Fruit fly (Drosophila melanogaster) whole organism, embryonic: ENCODE measurements around the gene CG15011.

ENCODE experiments used
- BEAF-32 ChIP-seq: fragments of 200-800 bp; sonication (Bioruptor generic); optimal IDR thresholded peaks from 3 replicates; lab custom pipeline; 2017; ENCODE audit warnings: missing biosample characterization, missing genetic modification characterization, mild to moderate bottlenecking, moderate library complexity, missing genetic modification reagents
- CG10267 ChIP-seq: fragments of 200-800 bp; sonication (Bioruptor generic); optimal IDR thresholded peaks from 2 replicates; lab custom pipeline; 2018; ENCODE audit warnings: missing biosample characterization, mild to moderate bottlenecking, missing genetic modification characterization, moderate library complexity
- CG10462 ChIP-seq: fragments of 200-800 bp; sonication (Bioruptor generic); optimal IDR thresholded peaks from 2 replicates; lab custom pipeline; 2016; ENCODE audit warnings: missing biosample characterization, missing genetic modification characterization
- CG11696 ChIP-seq: fragments of 200-800 bp; sonication (Bioruptor generic); IDR thresholded peaks from 2 replicates; pipeline ENCODE4 v1.3.6; 2022; ENCODE audit warnings: missing biosample characterization, missing genetic modification characterization
- CG12769 ChIP-seq: fragments of 200-800 bp; sonication (Bioruptor generic); optimal IDR thresholded peaks from 2 replicates; lab custom pipeline; 2019; ENCODE audit warnings: missing biosample characterization, mild to moderate bottlenecking, missing genetic modification characterization, moderate library complexity
- CG13287 ChIP-seq: fragments of 200-800 bp; sonication (Bioruptor generic); IDR thresholded peaks from 2 replicates; pipeline ENCODE4 v1.3.6; 2022; ENCODE audit warnings: missing biosample characterization, missing genetic modification characterization; ENCODE audit not compliant: partially characterized antibody
- CG13624 ChIP-seq: fragments of 200-800 bp; sonication (Bioruptor generic); optimal IDR thresholded peaks from 2 replicates; lab custom pipeline; 2016; ENCODE audit warnings: missing biosample characterization, missing genetic modification characterization
- CG2678 ChIP-seq: fragments of 200-800 bp; sonication (Bioruptor generic); optimal IDR thresholded peaks from 3 replicates; lab custom pipeline; 2019; ENCODE audit warnings: missing biosample characterization, mild to moderate bottlenecking, missing genetic modification characterization, moderate library complexity
- CG2875 ChIP-seq: fragments of 200-800 bp; sonication (Bioruptor generic); optimal IDR thresholded peaks from 2 replicates; lab custom pipeline; 2017; ENCODE audit warnings: missing biosample characterization, mild to moderate bottlenecking, missing genetic modification characterization, missing genetic modification reagents
- CG30431 ChIP-seq: fragments of 200-800 bp; sonication (Bioruptor generic); optimal IDR thresholded peaks from 2 replicates; lab custom pipeline; 2017; ENCODE audit warnings: missing biosample characterization, missing genetic modification characterization
- CG31224 ChIP-seq: fragments of 200-800 bp; sonication (Bioruptor generic); IDR thresholded peaks from 2 replicates; pipeline ENCODE4 v1.3.6; 2022; ENCODE audit warnings: missing biosample characterization, missing genetic modification characterization
- CG32767 ChIP-seq: fragments of 200-800 bp; sonication (Bioruptor generic); IDR thresholded peaks from 2 replicates; pipeline ENCODE4 v1.3.6; 2022; ENCODE audit warnings: missing biosample characterization, missing genetic modification characterization
- CG6272 ChIP-seq: fragments of 200-800 bp; sonication (Bioruptor generic); IDR thresholded peaks from 2 replicates; pipeline ENCODE4 v1.3.6; 2022; ENCODE audit warnings: missing biosample characterization, missing genetic modification characterization
- CG7745 ChIP-seq: fragments of 200-800 bp; sonication (Bioruptor generic); optimal IDR thresholded peaks from 2 replicates; lab custom pipeline; 2018; ENCODE audit warnings: missing biosample characterization, mild to moderate bottlenecking, missing genetic modification characterization, moderate library complexity
- CG8924 ChIP-seq: fragments of 200-800 bp; optimal IDR thresholded peaks from 3 replicates; lab custom pipeline; 2019; ENCODE audit warnings: missing biosample characterization, mild to moderate bottlenecking, missing genetic modification characterization, moderate library complexity
- CG8944 ChIP-seq: fragments of 200-800 bp; sonication (Bioruptor generic); optimal IDR thresholded peaks from 3 replicates; lab custom pipeline; 2016; ENCODE audit warnings: missing biosample characterization, missing genetic modification characterization
- Chrac-16 ChIP-seq: fragments of 200-800 bp; sonication (Bioruptor generic); optimal IDR thresholded peaks from 3 replicates; lab custom pipeline; 2016; ENCODE audit warnings: missing biosample characterization, missing genetic modification characterization
- D19B ChIP-seq: fragments of 200-800 bp; sonication (Bioruptor generic); optimal IDR thresholded peaks from 2 replicates; lab custom pipeline; 2017; ENCODE audit warnings: missing biosample characterization, mild to moderate bottlenecking, missing genetic modification characterization
- Dip2 ChIP-seq: fragments of 200-800 bp; sonication (Bioruptor generic); IDR thresholded peaks from 2 replicates; pipeline ENCODE4 v1.3.6; 2022; ENCODE audit warnings: missing biosample characterization, missing genetic modification characterization
- Ets65A ChIP-seq: fragments of 200-800 bp; sonication (Bioruptor generic); peaks from one replicate; lab custom pipeline; 2016; ENCODE audit warnings: missing biosample characterization, missing genetic modification characterization
- Ets97D ChIP-seq: fragments of 200-800 bp; sonication (Bioruptor generic); optimal IDR thresholded peaks from 3 replicates; lab custom pipeline; 2016; ENCODE audit warnings: missing biosample characterization, missing genetic modification characterization
- HLH4C ChIP-seq: fragments of 200-800 bp; sonication (Bioruptor generic); IDR thresholded peaks from 3 replicates; pipeline ENCODE4 v1.3.6; 2022; ENCODE audit warnings: missing biosample characterization, missing genetic modification characterization; ENCODE audit not compliant: partially characterized antibody
- Hr39 ChIP-seq: fragments of >200 bp; optimal IDR thresholded peaks from 2 replicates; lab custom pipeline; 2017
- Max ChIP-seq: fragments of 200-800 bp; sonication (Bioruptor generic); optimal IDR thresholded peaks from 2 replicates; lab custom pipeline; 2016; ENCODE audit warnings: missing biosample characterization, mild to moderate bottlenecking, missing genetic modification characterization
- Oli ChIP-seq: fragments of 200-800 bp; sonication (Bioruptor generic); optimal IDR thresholded peaks from 2 replicates; lab custom pipeline; 2018; ENCODE audit warnings: missing biosample characterization, mild to moderate bottlenecking, missing genetic modification characterization, moderate library complexity
- Opbp ChIP-seq: fragments of 200-800 bp; sonication (Bioruptor generic); IDR thresholded peaks from 3 replicates; pipeline ENCODE4 v1.3.6; 2022; ENCODE audit warnings: missing biosample characterization, missing genetic modification characterization; ENCODE audit not compliant: partially characterized antibody
- Taf1 ChIP-seq: fragments of 200-800 bp; sonication (Bioruptor generic); IDR thresholded peaks from 2 replicates; pipeline ENCODE4 v1.3.6; 2022; ENCODE audit warnings: missing biosample characterization, missing genetic modification characterization
- Tbp ChIP-seq: fragments of >200 bp; optimal IDR thresholded peaks from 2 replicates; lab custom pipeline; 2018; ENCODE audit warnings: missing biosample characterization, missing genetic modification characterization
- cato ChIP-seq: fragments of 200-800 bp; sonication (Bioruptor generic); optimal IDR thresholded peaks from 2 replicates; lab custom pipeline; 2016; ENCODE audit warnings: missing biosample characterization, missing genetic modification characterization, borderline replicate concordance
- disco-r ChIP-seq: fragments of 200-800 bp; sonication (Bioruptor generic); optimal IDR thresholded peaks from 2 replicates; lab custom pipeline; 2016; ENCODE audit warnings: missing biosample characterization, missing genetic modification characterization
- dmrt99B ChIP-seq: fragments of 200-800 bp; sonication (Bioruptor generic); optimal IDR thresholded peaks from 2 replicates; lab custom pipeline; 2018; ENCODE audit warnings: missing biosample characterization, mild to moderate bottlenecking, missing genetic modification characterization, moderate library complexity
- ftz-f1 ChIP-seq: fragments of 200-800 bp; sonication (Bioruptor generic); optimal IDR thresholded peaks from 2 replicates; lab custom pipeline; 2016; ENCODE audit warnings: missing biosample characterization, missing genetic modification characterization
- gem ChIP-seq: fragments of 200-800 bp; sonication (Bioruptor generic); optimal IDR thresholded peaks from 2 replicates; lab custom pipeline; 2019; ENCODE audit warnings: missing biosample characterization, mild to moderate bottlenecking, missing genetic modification characterization, moderate library complexity
- gro ChIP-seq: fragments of 200-800 bp; sonication (Bioruptor generic); optimal IDR thresholded peaks from 2 replicates; lab custom pipeline; 2016; ENCODE audit warnings: missing biosample characterization, missing genetic modification characterization
- hb ChIP-seq: fragments of 200-800 bp; sonication (Bioruptor generic); IDR thresholded peaks from 3 replicates; pipeline ENCODE4 v1.3.6; 2022; ENCODE audit warnings: missing biosample characterization, missing genetic modification characterization; ENCODE audit not compliant: partially characterized antibody
- ind ChIP-seq: fragments of 200-800 bp; sonication (Bioruptor generic); optimal IDR thresholded peaks from 3 replicates; lab custom pipeline; 2016; ENCODE audit warnings: missing biosample characterization, missing genetic modification characterization
- ken ChIP-seq: fragments of 200-800 bp; sonication (Bioruptor generic); IDR thresholded peaks from 3 replicates; pipeline ENCODE4 v1.3.6; 2022; ENCODE audit warnings: missing biosample characterization, missing genetic modification characterization
- maf-S ChIP-seq: fragments of 200-800 bp; sonication (Bioruptor generic); optimal IDR thresholded peaks from 2 replicates; lab custom pipeline; 2016; ENCODE audit warnings: missing biosample characterization, missing genetic modification characterization
- onecut ChIP-seq: fragments of 200-800 bp; sonication (Bioruptor generic); IDR thresholded peaks from 2 replicates; pipeline ENCODE4 v1.3.6; 2022; ENCODE audit warnings: missing biosample characterization, missing genetic modification characterization
- sc ChIP-seq, 3 experiments: fragments of >200 bp in 2 of 3; fragments of 200-800 bp in 1 of 3; sonication (Bioruptor generic) in 1 of 3; optimal IDR thresholded peaks; 2 replicates in 2 of 3; 3 replicates in 1 of 3; lab custom pipeline; 2017; ENCODE audit warnings: mild to moderate bottlenecking in 1 of 3, missing biosample characterization in 1 of 3, missing genetic modification characterization in 1 of 3, missing genetic modification reagents in 1 of 3
- sens ChIP-seq: fragments of 200-800 bp; sonication (Bioruptor generic); peaks from one replicate; lab custom pipeline; 2016; ENCODE audit warnings: missing biosample characterization, missing genetic modification characterization
- sens-2 ChIP-seq: fragments of 200-800 bp; sonication (Bioruptor generic); IDR thresholded peaks from 2 replicates; pipeline ENCODE4 v1.3.6; 2022; ENCODE audit warnings: missing biosample characterization, missing genetic modification characterization
- slbo ChIP-seq: fragments of 200-800 bp; sonication (Bioruptor generic); IDR thresholded peaks from 2 replicates; pipeline ENCODE4 v1.3.6; 2022; ENCODE audit warnings: missing biosample characterization, missing genetic modification characterization
- slou ChIP-seq: fragments of 200-800 bp; sonication (Bioruptor generic); optimal IDR thresholded peaks from 3 replicates; lab custom pipeline; 2016; ENCODE audit warnings: missing biosample characterization, missing genetic modification characterization
- tin ChIP-seq: fragments of 200-800 bp; sonication (Bioruptor generic); optimal IDR thresholded peaks from 3 replicates; lab custom pipeline; 2016; ENCODE audit warnings: missing biosample characterization, missing genetic modification characterization
- tup ChIP-seq: fragments of 200-800 bp; sonication (Bioruptor generic); optimal IDR thresholded peaks from 2 replicates; lab custom pipeline; 2016; ENCODE audit warnings: missing biosample characterization, mild to moderate bottlenecking, missing genetic modification characterization, moderate library complexity
- tx ChIP-seq: fragments of 200-800 bp; sonication (Bioruptor generic); optimal IDR thresholded peaks from 2 replicates; lab custom pipeline; 2016; ENCODE audit warnings: missing biosample characterization, missing genetic modification characterization
- unc-4 ChIP-seq: fragments of 200-800 bp; sonication (Bioruptor generic); IDR thresholded peaks from 2 replicates; pipeline ENCODE4 v1.3.6; 2022; ENCODE audit warnings: missing biosample characterization, missing genetic modification characterization; ENCODE audit not compliant: partially characterized antibody
- usp ChIP-seq: fragments of >200 bp; optimal IDR thresholded peaks from 2 replicates; lab custom pipeline; 2017; ENCODE audit warnings: missing biosample characterization, missing genetic modification characterization
- vnd ChIP-seq: fragments of 200-800 bp; sonication (Bioruptor generic); IDR thresholded peaks from 3 replicates; pipeline ENCODE4 v1.3.6; 2022; ENCODE audit warnings: missing biosample characterization, missing genetic modification characterization; ENCODE audit not compliant: partially characterized antibody

CG15011 gene

DNA sequence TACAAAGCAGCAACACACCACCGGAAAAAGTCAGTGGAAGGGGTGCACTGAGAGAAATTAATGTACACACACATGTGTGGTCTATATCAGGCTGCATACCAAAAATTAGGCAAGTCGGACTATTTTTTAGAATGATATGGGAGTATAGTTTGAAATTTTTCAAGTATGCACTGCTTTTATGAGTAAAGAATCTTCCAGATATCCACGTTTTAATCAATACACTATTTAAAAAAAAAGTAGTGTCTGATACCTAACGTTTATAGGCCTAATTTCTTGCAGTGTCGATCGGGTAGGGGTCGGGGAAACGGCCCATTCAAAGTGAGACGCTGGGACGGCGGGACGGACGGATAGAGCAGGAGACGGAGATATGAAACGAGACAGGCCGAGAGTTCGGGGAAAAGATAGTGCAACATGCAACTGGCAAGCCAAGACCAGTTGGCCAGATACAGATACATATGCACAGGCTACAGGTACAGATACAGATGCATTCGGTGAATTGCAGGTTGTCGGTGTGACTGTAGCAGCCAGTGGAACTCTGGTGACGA lies 28.5 kb downstream of the CG15011 start (continued):
- TF ChIP-seq CG8924 (tag; lab: Kevin White, UChicago) (peak; percentile 96), Chrac-16 (GFP tag; lab: Kevin White, UChicago) (peak; percentile 95), CG30431 (GFP tag; lab: Kevin White, UChicago) (peak; percentile 94), slbo (peak; percentile 51), sens (peak; percentile 100), HLH4C (no peak), onecut (peak; percentile 85), gro (GFP tag; lab: Kevin White, UChicago) (no peak), CG11696 (peak; percentile 49), Opbp (GFP tag; lab: Robert Waterston, UW) (no peak), CG13287 (GFP tag; lab: Robert Waterston, UW) (no peak), usp (no peak), Tbp (GFP tag; lab: Kevin White, UChicago) (no peak), dmrt99B (tag; lab: Kevin White, UChicago) (peak; percentile 97), Taf1 (no peak), CG6272 (GFP tag; lab: Robert Waterston, UW) (peak; percentile 78), ken (GFP tag; lab: Robert Waterston, UW) (peak; percentile 83), CG12769 (peak; percentile 79), disco-r (GFP tag; lab: Kevin White, UChicago) (peak; percentile 78), CG8944 (peak; percentile 94), unc-4 (no peak), CG2678 (tag; lab: Kevin White, UChicago) (peak; percentile 94), BEAF-32 (no peak), CG10462 (peak; percentile 92), Dip2 (GFP tag; lab: Robert Waterston, UW) (no peak), slou (GFP tag; lab: Kevin White, UChicago) (peak; percentile 67), CG31224 (GFP tag; lab: Robert Waterston, UW) (peak; percentile 45; the same call in 1 of the 2 replicates), tup (GFP tag; lab: Kevin White, UChicago) (peak; percentile 71), ftz-f1 (GFP tag; lab: Kevin White, UChicago) (no peak), sc (optimal IDR thresholded peaks at IDR 0.05; lab: Kevin White, UChicago) (no peak), sc (GFP tag; optimal IDR thresholded peaks at IDR 0.05; lab: Kevin White, UChicago) (peak; percentile 90), Hr39 (lab: Kevin White, UChicago) (no peak), sens-2 (peak; percentile 87), Ets65A (peak; percentile 99), CG2875 (GFP tag; lab: Kevin White, UChicago) (peak; percentile 92), hb (GFP tag; lab: Robert Waterston, UW) (no peak), Max (peak; percentile 83), ind (GFP tag; lab: Kevin White, UChicago) (peak; percentile 88), tx (peak; percentile 93), CG32767 (peak; percentile 84), CG7745 (tag; lab: Kevin White, UChicago) (peak; percentile 77), Ets97D (peak; percentile 76), tin (peak; percentile 94), cato (GFP tag; lab: Kevin White, UChicago) (peak; percentile 91), Oli (peak; percentile 96), CG10267 (tag; lab: Kevin White, UChicago) (peak; percentile 93), maf-S (peak; percentile 82), CG13624 (GFP tag; lab: Kevin White, UChicago) (peak; percentile 76), D19B (GFP tag; lab: Kevin White, UChicago) (no peak), gem (tag; lab: Kevin White, UChicago) (peak; percentile 96), vnd (GFP tag; lab: Robert Waterston, UW) (no peak)
